Fruit fly (Drosophila melanogaster) S2 (cell line): ENCODE measurements around the gene CG1394.

Experiments
- CG8478 ChIP-seq: fragments of >200 bp; optimal IDR thresholded peaks from 2 replicates; lab custom pipeline; 2018
- CTCF ChIP-seq, 2 experiments: fragments of >200 bp; optimal IDR thresholded peaks; 2 replicates each; lab custom pipeline; 2018

DNA sequence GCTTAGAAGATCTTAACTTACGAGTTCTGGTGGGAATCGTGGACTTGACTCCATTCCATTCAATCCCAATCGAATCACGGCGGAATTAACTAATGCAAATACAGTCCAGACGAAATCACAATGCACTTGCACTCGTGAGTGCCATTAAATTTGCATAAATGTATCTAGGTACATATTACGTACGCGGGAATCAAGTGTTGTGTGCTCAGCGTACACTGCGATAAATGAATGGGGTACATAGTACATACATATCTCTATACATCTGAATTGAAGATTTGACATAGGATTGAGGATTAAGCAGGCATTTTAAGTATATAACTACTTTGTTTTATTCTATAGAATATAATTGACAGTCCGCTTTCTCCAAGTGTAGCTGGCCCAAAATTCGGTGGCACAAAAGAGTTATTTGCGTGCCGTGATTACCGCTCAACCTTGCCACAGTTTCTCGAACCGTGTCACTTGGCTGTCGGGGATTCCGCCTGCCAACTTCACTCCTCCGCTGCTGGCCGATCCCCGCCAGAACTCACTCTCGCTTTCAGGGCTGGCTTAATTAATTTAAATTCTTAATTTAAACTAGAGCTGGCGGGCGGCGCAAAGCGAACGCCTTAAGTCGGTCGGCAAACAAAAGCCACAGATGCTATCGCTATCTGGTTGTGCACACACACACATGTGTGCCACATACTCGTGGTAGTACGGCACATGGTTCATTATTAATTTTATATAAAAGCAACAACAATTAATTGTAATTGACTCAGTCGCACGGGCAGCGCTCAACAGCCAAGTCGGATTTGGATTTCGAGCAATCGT lies 28.5 kb downstream of the CG1394 start, which contains the start of the genes CG15199 and CG15202:
- TF ChIP-seq CTCF (optimal IDR thresholded peaks at IDR 0.05; lab: Kevin White, UChicago) (no peak), CG8478 (no peak)
